Worm (Caenorhabditis elegans): ENCODE measurements around the gene mon-2.

Gene mon-2

DNA sequence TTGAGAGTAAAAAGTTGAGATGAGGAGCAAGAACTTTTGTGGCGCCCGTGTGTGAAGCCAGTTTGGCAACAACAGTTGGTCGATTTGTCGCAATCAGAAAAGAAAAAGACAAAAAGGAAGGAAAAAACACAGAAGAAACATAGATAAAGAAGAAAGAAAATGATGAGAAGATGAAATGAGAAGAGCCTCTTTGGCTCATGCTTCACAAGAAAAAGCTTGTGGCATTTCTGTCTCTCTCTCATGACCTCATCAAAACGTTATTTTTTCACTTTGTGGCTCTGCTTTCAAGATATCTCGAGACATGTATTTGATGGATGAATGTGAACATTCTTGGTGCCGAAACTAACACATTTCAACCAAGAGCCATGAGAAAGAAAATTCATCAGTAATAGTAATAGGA is 16.5 kb downstream of the mon-2 start (continued):
- TF ChIP-seq jun-1 (tag; optimal IDR thresholded peaks at IDR 0.05) (no peak), nhr-47 (tag; optimal IDR thresholded peaks at IDR 0.05) (no peak), grh-1 (GFP tag; IDR thresholded peaks at IDR 0.05) (no peak), unc-98 (GFP tag; IDR thresholded peaks at IDR 0.05) (no peak), unc-86 (tag; optimal IDR thresholded peaks at IDR 0.05) (no peak), sup-37 (GFP tag; optimal IDR thresholded peaks at IDR 0.05) (no peak), ztf-4 (tag; optimal IDR thresholded peaks at IDR 0.05) (no peak), aha-1 (tag; optimal IDR thresholded peaks at IDR 0.05) (no peak), ztf-11 (tag; optimal IDR thresholded peaks at IDR 0.05) (no peak), fkh-4 (tag; optimal IDR thresholded peaks at IDR 0.05; ENCODE audit: borderline replicate concordance) (no peak), tlp-1 (tag; optimal IDR thresholded peaks at IDR 0.05) (no peak), zag-1 (tag; optimal IDR thresholded peaks at IDR 0.05) (no peak), unc-62 (GFP tag; optimal IDR thresholded peaks at IDR 0.05) (no peak), nhr-19 (GFP tag; conservative IDR thresholded peaks at IDR 0.05) (peak; percentile 34), zip-4 (GFP tag; optimal IDR thresholded peaks at IDR 0.05) (no peak), C34B4.2 (tag; optimal IDR thresholded peaks at IDR 0.05) (no peak), egl-27 (tag; optimal IDR thresholded peaks at IDR 0.05) (no peak), sox-4 (tag; optimal IDR thresholded peaks at IDR 0.05) (no peak), swsn-7 (tag; optimal IDR thresholded peaks at IDR 0.05) (no peak)

DNA sequence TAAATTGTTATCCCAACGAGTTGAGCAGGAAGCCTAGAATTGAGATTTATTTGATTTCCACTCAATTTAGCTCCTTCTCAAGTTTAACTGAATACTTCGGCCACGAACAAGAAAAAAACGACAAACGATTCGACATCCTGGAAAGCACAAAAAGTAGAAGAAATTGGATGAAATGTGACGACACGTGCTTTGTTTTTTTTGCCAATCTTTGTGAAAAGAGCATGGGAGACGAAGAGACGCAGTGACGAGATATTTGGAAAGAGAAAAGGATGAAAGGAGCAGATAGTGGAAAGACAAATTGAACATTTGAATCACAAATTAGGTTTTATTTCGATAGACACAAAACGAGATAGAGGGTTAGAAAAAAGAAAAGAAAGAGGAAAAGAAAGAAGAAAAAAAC is 17.9 kb downstream of the mon-2 start:
- TF ChIP-seq lin-14 (GFP tag; optimal IDR thresholded peaks at IDR 0.05) (peak; percentile 84), nhr-28 (tag; optimal IDR thresholded peaks at IDR 0.05) (no peak), nhr-76 (tag; optimal IDR thresholded peaks at IDR 0.05) (no peak), nhr-20 (tag; optimal IDR thresholded peaks at IDR 0.05) (no peak), nhr-237 (tag; optimal IDR thresholded peaks at IDR 0.05) (no peak), aly-2 (tag; optimal IDR thresholded peaks at IDR 0.05) (no peak), fos-1 (tag; optimal IDR thresholded peaks at IDR 0.05) (no peak), unc-62 (GFP tag; optimal IDR thresholded peaks at IDR 0.05) (no peak), nhr-77 (tag; optimal IDR thresholded peaks at IDR 0.05) (no peak), ama-1 (optimal IDR thresholded peaks at IDR 0.05) (no peak), ceh-8 (GFP tag; optimal IDR thresholded peaks at IDR 0.05) (no peak), unc-98 (GFP tag; IDR thresholded peaks at IDR 0.05) (no peak), nhr-19 (GFP tag; conservative IDR thresholded peaks at IDR 0.05) (no peak), skn-1 (tag; optimal IDR thresholded peaks at IDR 0.05) (no peak), jun-1 (tag; optimal IDR thresholded peaks at IDR 0.05) (no peak), blmp-1 (tag; optimal IDR thresholded peaks at IDR 0.05) (no peak), alr-1 (tag; optimal IDR thresholded peaks at IDR 0.05; ENCODE audit: borderline replicate concordance) (no peak), mef-2 (tag; optimal IDR thresholded peaks at IDR 0.05) (no peak), zag-1 (tag; optimal IDR thresholded peaks at IDR 0.05) (no peak), xbp-1 (tag; optimal IDR thresholded peaks at IDR 0.05) (no peak), lin-39 (tag; optimal IDR thresholded peaks at IDR 0.05) (no peak), ceh-82 (tag; optimal IDR thresholded peaks at IDR 0.05) (peak in 1 of 3 experiments; percentile 6), F16B12.6 (tag; optimal IDR thresholded peaks at IDR 0.05) (no peak), nhr-71 (tag; optimal IDR thresholded peaks at IDR 0.05) (peak; percentile 51), tbx-2 (tag; optimal IDR thresholded peaks at IDR 0.05) (peak; percentile 19), hlh-4 (tag; optimal IDR thresholded peaks at IDR 0.05) (no peak), egl-13 (tag; optimal IDR thresholded peaks at IDR 0.05) (no peak), rnt-1 (tag; optimal IDR thresholded peaks at IDR 0.05) (peak; percentile 28), grh-1 (GFP tag; IDR thresholded peaks at IDR 0.05) (no peak), lin-13 (GFP tag; optimal IDR thresholded peaks at IDR 0.05) (no peak), ceh-88 (GFP tag; IDR thresholded peaks at IDR 0.05) (no peak), ztf-11 (tag; optimal IDR thresholded peaks at IDR 0.05) (no peak), lsy-2 (tag; optimal IDR thresholded peaks at IDR 0.05) (peak in 1 of 2 experiments; percentile 45), Y116A8C.19 (tag; optimal IDR thresholded peaks at IDR 0.05; ENCODE audit: borderline replicate concordance) (no peak), mdl-1 (tag; optimal IDR thresholded peaks at IDR 0.05) (no peak), sox-4 (tag; optimal IDR thresholded peaks at IDR 0.05) (no peak), nhr-11 (tag; optimal IDR thresholded peaks at IDR 0.05) (no peak), unc-86 (tag; optimal IDR thresholded peaks at IDR 0.05) (no peak), egl-27 (tag; optimal IDR thresholded peaks at IDR 0.05) (no peak), fkh-8 (tag; optimal IDR thresholded peaks at IDR 0.05) (no peak), nhr-12 (tag; optimal IDR thresholded peaks at IDR 0.05) (no peak), lir-3 (tag; optimal IDR thresholded peaks at IDR 0.05; ENCODE audit: poor library complexity) (no peak), dpl-1 (GFP tag; optimal IDR thresholded peaks at IDR 0.05) (no peak)
